Fruit fly (Drosophila melanogaster) whole organism: ENCODE measurements around the gene Taf3.

Experiments
- Dll ChIP-seq: fragments of >200 bp; optimal IDR thresholded peaks from 2 replicates; lab custom pipeline; 2017
- EcR ChIP-seq, 2 experiments: fragments of >200 bp; optimal IDR thresholded peaks; 2 replicates each; lab custom pipeline; 2017; ENCODE audit warnings: missing biosample characterization in 2 of 2, missing genetic modification characterization in 2 of 2, missing genetic modification reagents in 2 of 2
- pan ChIP-seq: fragments of >200 bp; optimal IDR thresholded peaks from 2 replicates; lab custom pipeline; 2017
- psq ChIP-seq: fragments of >200 bp; optimal IDR thresholded peaks from 2 replicates; lab custom pipeline; 2017
- usp ChIP-seq: fragments of >200 bp; optimal IDR thresholded peaks from 2 replicates; lab custom pipeline; 2017; ENCODE audit warnings: missing biosample characterization, missing genetic modification characterization, mixed read lengths

dm6 chr4:490111-490510, 23.5 kb upstream of the Taf3 start:
- TF ChIP-seq psq (lab: Kevin White, UChicago) (no peak), Dll (lab: Kevin White, UChicago) (no peak), EcR (GFP tag; optimal IDR thresholded peaks at IDR 0.05; lab: Kevin White, UChicago) (no peak), pan (lab: Kevin White, UChicago) (no peak), usp (GFP tag; lab: Kevin White, UChicago) (no peak)
